Worm (Caenorhabditis elegans): ENCODE data around the gene Y102A5C.36.

The Y102A5C.36 gene

DNA sequence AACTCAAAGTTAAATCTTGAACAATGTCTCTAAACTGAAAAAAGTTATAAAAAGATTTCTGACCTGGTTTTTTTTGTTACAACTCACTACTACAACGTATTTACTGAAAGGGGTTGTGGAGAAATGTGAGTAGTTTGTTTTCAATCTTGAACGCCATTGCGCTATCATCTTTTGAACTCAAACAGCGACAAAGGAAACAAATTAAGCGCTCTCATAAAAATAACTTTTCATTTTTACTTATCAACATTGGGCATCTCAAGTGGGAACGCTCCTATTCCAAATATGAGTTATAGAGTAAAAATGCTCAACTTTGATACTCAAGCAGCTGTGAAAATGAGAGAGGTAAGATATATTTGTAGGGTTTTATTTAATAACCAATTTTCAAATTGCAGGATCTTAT, 33.8 kb downstream of the Y102A5C.36 start, which contains the start of gene F09C6.15:
Gene F09C6.15, plus strand, starts transcription at position 301 of the 400 bp plus-strand sequence.
- no peak for TF ChIP-seq nhr-25 (tag; optimal IDR thresholded peaks at IDR 0.05)
- no peak for TF ChIP-seq lsy-12 (tag; optimal IDR thresholded peaks at IDR 0.05)
- no peak for TF ChIP-seq nhr-67 (tag; optimal IDR thresholded peaks at IDR 0.05)
- TF ChIP-seq ceh-28 (tag; optimal IDR thresholded peaks at IDR 0.05): no peak
- no peak for TF ChIP-seq ceh-82 (tag; optimal IDR thresholded peaks at IDR 0.05)
- no peak for TF ChIP-seq ama-1 (optimal IDR thresholded peaks at IDR 0.05)
- no peak for TF ChIP-seq snpc-4 (tag; optimal IDR thresholded peaks at IDR 0.05)
- TF ChIP-seq unc-39 (tag; optimal IDR thresholded peaks at IDR 0.05): no peak
- TF ChIP-seq skn-1 (tag; optimal IDR thresholded peaks at IDR 0.05): no peak
- no peak for TF ChIP-seq lin-39 (tag; optimal IDR thresholded peaks at IDR 0.05)
- TF ChIP-seq elt-2 (tag; optimal IDR thresholded peaks at IDR 0.05): no peak
- TF ChIP-seq tbx-2 (tag; optimal IDR thresholded peaks at IDR 0.05): no peak
- TF ChIP-seq fos-1 (tag; optimal IDR thresholded peaks at IDR 0.05): no peak
- no peak for TF ChIP-seq zag-1 (tag; optimal IDR thresholded peaks at IDR 0.05)
- TF ChIP-seq egl-5 (tag; optimal IDR thresholded peaks at IDR 0.05): no peak
- TF ChIP-seq pha-4 (tag; optimal IDR thresholded peaks at IDR 0.05): no peak
- no peak for TF ChIP-seq elt-3 (tag; optimal IDR thresholded peaks at IDR 0.05)

- no peak for TF ChIP-seq lin-39 (tag; optimal IDR thresholded peaks at IDR 0.05)
- TF ChIP-seq nhr-77 (tag; optimal IDR thresholded peaks at IDR 0.05): no peak
- no peak for TF ChIP-seq sea-2 (GFP tag; optimal IDR thresholded peaks at IDR 0.05)
- TF ChIP-seq jun-1 (tag; optimal IDR thresholded peaks at IDR 0.05): no peak
- TF ChIP-seq pha-4 (tag; optimal IDR thresholded peaks at IDR 0.05): no peak
- TF ChIP-seq tbx-2 (tag; optimal IDR thresholded peaks at IDR 0.05): no peak
- no peak for TF ChIP-seq ceh-16 (tag; optimal IDR thresholded peaks at IDR 0.05)
- no peak for TF ChIP-seq nhr-23 (tag; optimal IDR thresholded peaks at IDR 0.05)
- TF ChIP-seq ztf-11 (tag; optimal IDR thresholded peaks at IDR 0.05): no peak
Observed at ce11 chrV:16888788-16889325, 38.4 kb downstream of the Y102A5C.36 start, which contains the start of the genes ifas-2 and fbxa-44. TSS of gene ifas-2 (minus strand) at chrV:16888888. TSS of gene fbxa-44 (plus strand) at chrV:16889275.

ce11 chrV:16884744-16885143, 42.5 kb downstream of the Y102A5C.36 start, which contains the start of gene F09C6.13:
TSS of gene F09C6.13 (plus strand) at chrV:16885044.
- no peak for TF ChIP-seq nhr-12 (tag; optimal IDR thresholded peaks at IDR 0.05)
- TF ChIP-seq fkh-2 (tag; optimal IDR thresholded peaks at IDR 0.05): no peak
- TF ChIP-seq fkh-10 (GFP tag; optimal IDR thresholded peaks at IDR 0.05): no peak
- TF ChIP-seq nhr-28 (tag; optimal IDR thresholded peaks at IDR 0.05): no peak
- no peak for TF ChIP-seq mdl-1 (tag; optimal IDR thresholded peaks at IDR 0.05)
- no peak for TF ChIP-seq lin-15B (tag; optimal IDR thresholded peaks at IDR 0.05)
- no peak for TF ChIP-seq mml-1 (tag; optimal IDR thresholded peaks at IDR 0.05)
- TF ChIP-seq eor-1 (tag; optimal IDR thresholded peaks at IDR 0.05): no peak
- TF ChIP-seq nhr-76 (tag; optimal IDR thresholded peaks at IDR 0.05): no peak
- no peak for TF ChIP-seq ceh-16 (tag; optimal IDR thresholded peaks at IDR 0.05)
- no peak for TF ChIP-seq R02D3.7 (tag; optimal IDR thresholded peaks at IDR 0.05)
- no peak for TF ChIP-seq ztf-11 (tag; optimal IDR thresholded peaks at IDR 0.05)
- no peak for TF ChIP-seq daf-12 (tag; optimal IDR thresholded peaks at IDR 0.05)
- TF ChIP-seq nhr-77 (tag; optimal IDR thresholded peaks at IDR 0.05): no peak
- no peak for TF ChIP-seq pha-4 (tag; optimal IDR thresholded peaks at IDR 0.05)
- no peak for TF ChIP-seq nhr-11 (tag; optimal IDR thresholded peaks at IDR 0.05)
- TF ChIP-seq sea-2 (GFP tag; optimal IDR thresholded peaks at IDR 0.05): no peak

DNA sequence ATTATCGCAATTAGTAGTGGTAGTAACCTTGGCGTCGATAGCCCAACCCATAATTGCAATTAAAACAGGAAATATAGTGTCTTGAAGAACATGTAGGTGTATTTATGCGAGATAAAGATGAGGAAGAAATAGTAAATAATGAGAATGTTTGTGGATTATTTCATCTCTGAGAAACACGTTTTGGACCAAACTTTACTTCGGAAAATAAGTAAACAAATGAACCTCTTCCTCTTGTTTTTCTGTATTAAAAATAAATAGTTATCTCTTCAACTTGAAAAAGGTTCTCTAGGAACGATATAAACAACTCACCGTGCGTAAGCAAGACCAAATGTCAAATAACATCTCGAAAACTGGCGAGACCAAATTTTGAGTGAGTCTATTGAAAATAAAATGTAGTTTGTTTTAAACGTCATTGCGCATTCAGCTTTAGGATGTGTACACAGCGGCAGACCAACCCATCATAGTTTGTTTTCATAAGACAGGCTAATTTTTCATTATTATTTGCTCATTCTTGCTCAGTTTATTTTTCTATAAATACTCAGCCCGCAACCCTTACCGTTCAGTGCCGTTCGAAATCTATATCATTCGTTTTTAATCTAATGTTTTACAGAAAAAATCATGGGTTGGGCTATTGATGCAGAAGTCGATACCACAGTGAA, 44.9 kb downstream of the Y102A5C.36 start, which contains the start of the genes F09C6.11 and F09C6.12:
Gene F09C6.11, minus strand, starts transcription at position 51 of the 659 bp plus-strand sequence.
Gene F09C6.12, plus strand, starts transcription at position 609 of the 659 bp plus-strand sequence.
- peak; percentile 95 for TF ChIP-seq pha-4 (tag; optimal IDR thresholded peaks at IDR 0.05)
- TF ChIP-seq ceh-16 (tag; optimal IDR thresholded peaks at IDR 0.05): no peak

ce11 chrV:16880679-16881078, 46.6 kb downstream of the Y102A5C.36 start, which contains the start of gene F09C6.14:
TSS of gene F09C6.14 (plus strand) at chrV:16880979.
- TF ChIP-seq ztf-4 (tag; optimal IDR thresholded peaks at IDR 0.05) (no peak), ceh-82 (tag; optimal IDR thresholded peaks at IDR 0.05) (no peak), nhr-67 (tag; optimal IDR thresholded peaks at IDR 0.05) (no peak), sea-2 (GFP tag; optimal IDR thresholded peaks at IDR 0.05) (no peak), mml-1 (tag; optimal IDR thresholded peaks at IDR 0.05) (no peak)

All from whole organism, L3 larva.